Fruit fly (Drosophila melanogaster) whole organism, embryonic: ENCODE data around the gene CG13069.

ENCODE experiments used
- CG10209 ChIP-seq: fragments of 200-800 bp; sonication (Bioruptor generic); optimal IDR thresholded peaks from 3 replicates; lab custom pipeline; 2017; ENCODE audit warnings: missing biosample characterization, mild to moderate bottlenecking, missing genetic modification characterization, missing genetic modification reagents
- CG10565 ChIP-seq: fragments of 200-800 bp; sonication (Bioruptor generic); optimal IDR thresholded peaks from 3 replicates; lab custom pipeline; 2016; ENCODE audit warnings: missing biosample characterization, mild to moderate bottlenecking, missing genetic modification characterization
- CG10959 ChIP-seq: fragments of 200-800 bp; sonication (Bioruptor generic); IDR thresholded peaks from 2 replicates; pipeline ENCODE4 v1.3.6; 2022; ENCODE audit warnings: missing biosample characterization, missing genetic modification characterization
- CG11085 ChIP-seq: fragments of 200-800 bp; sonication (Bioruptor generic); IDR thresholded peaks from 2 replicates; pipeline ENCODE4 v1.3.6; 2022; ENCODE audit warnings: missing biosample characterization, missing genetic modification characterization
- CG12299 ChIP-seq: fragments of 200-800 bp; sonication (Bioruptor generic); optimal IDR thresholded peaks from 2 replicates; lab custom pipeline; 2018; ENCODE audit warnings: missing biosample characterization, mild to moderate bottlenecking, missing genetic modification characterization
- CG14441 ChIP-seq: fragments of 200-800 bp; sonication (Bioruptor generic); IDR thresholded peaks from 2 replicates; pipeline ENCODE4 v1.3.6; 2022; ENCODE audit warnings: missing biosample characterization, missing genetic modification characterization
- CG1602 ChIP-seq: fragments of 200-800 bp; sonication (Bioruptor generic); optimal IDR thresholded peaks from 3 replicates; lab custom pipeline; 2016; ENCODE audit warnings: missing biosample characterization, missing genetic modification characterization
- CG17328 ChIP-seq: fragments of 200-800 bp; sonication (Bioruptor generic); IDR thresholded peaks from 2 replicates; pipeline ENCODE4 v1.3.6; 2022; ENCODE audit warnings: missing biosample characterization, missing genetic modification characterization
- CG17802 ChIP-seq: fragments of 200-800 bp; sonication (Bioruptor generic); optimal IDR thresholded peaks from 2 replicates; lab custom pipeline; 2018; ENCODE audit warnings: missing biosample characterization, mild to moderate bottlenecking, missing genetic modification characterization, moderate library complexity
- CG2120 ChIP-seq: fragments of 200-800 bp; sonication (Bioruptor generic); optimal IDR thresholded peaks from 3 replicates; lab custom pipeline; 2016; ENCODE audit warnings: missing biosample characterization, missing genetic modification characterization
- CG2678 ChIP-seq: fragments of 200-800 bp; sonication (Bioruptor generic); optimal IDR thresholded peaks from 3 replicates; lab custom pipeline; 2019; ENCODE audit warnings: missing biosample characterization, mild to moderate bottlenecking, missing genetic modification characterization, moderate library complexity
- CG2875 ChIP-seq: fragments of 200-800 bp; sonication (Bioruptor generic); optimal IDR thresholded peaks from 2 replicates; lab custom pipeline; 2017; ENCODE audit warnings: missing biosample characterization, mild to moderate bottlenecking, missing genetic modification characterization, missing genetic modification reagents
- CG30403 ChIP-seq: fragments of 200-800 bp; sonication (Bioruptor generic); optimal IDR thresholded peaks from 3 replicates; lab custom pipeline; 2016; ENCODE audit warnings: missing biosample characterization, missing genetic modification characterization
- CG32532 ChIP-seq: fragments of 200-800 bp; sonication (Bioruptor generic); IDR thresholded peaks from 2 replicates; pipeline ENCODE4 v1.3.6; 2022; ENCODE audit warnings: missing biosample characterization, missing genetic modification characterization
- CG33557 ChIP-seq: fragments of 200-800 bp; sonication (Bioruptor generic); optimal IDR thresholded peaks from 2 replicates; lab custom pipeline; 2019; ENCODE audit warnings: missing biosample characterization, mild to moderate bottlenecking, missing genetic modification characterization, moderate library complexity
- CG34224 ChIP-seq: fragments of 200-800 bp; sonication (Bioruptor generic); IDR thresholded peaks from 3 replicates; pipeline ENCODE4 v1.3.6; 2022; ENCODE audit warnings: missing biosample characterization, missing genetic modification characterization; ENCODE audit not compliant: partially characterized antibody
- CG3838 ChIP-seq: fragments of 200-800 bp; sonication (Bioruptor generic); optimal IDR thresholded peaks from 3 replicates; lab custom pipeline; 2016; ENCODE audit warnings: missing biosample characterization, missing genetic modification characterization
- CG4707 ChIP-seq: fragments of 200-800 bp; sonication (Bioruptor generic); optimal IDR thresholded peaks from 2 replicates; lab custom pipeline; 2018; ENCODE audit warnings: missing biosample characterization, mild to moderate bottlenecking, missing genetic modification characterization, moderate library complexity
- CG7786 ChIP-seq: fragments of 200-800 bp; sonication (Bioruptor generic); optimal IDR thresholded peaks from 2 replicates; lab custom pipeline; 2016; ENCODE audit warnings: missing biosample characterization, missing genetic modification characterization
- CG8924 ChIP-seq: fragments of 200-800 bp; optimal IDR thresholded peaks from 3 replicates; lab custom pipeline; 2019; ENCODE audit warnings: missing biosample characterization, mild to moderate bottlenecking, missing genetic modification characterization, moderate library complexity
- CG9727 ChIP-seq: fragments of 200-800 bp; sonication (Bioruptor generic); optimal IDR thresholded peaks from 3 replicates; lab custom pipeline; 2017; ENCODE audit warnings: missing biosample characterization, mild to moderate bottlenecking, missing genetic modification characterization
- CG9876 ChIP-seq: fragments of 200-800 bp; sonication (Bioruptor generic); optimal IDR thresholded peaks from 2 replicates; lab custom pipeline; 2016; ENCODE audit warnings: missing biosample characterization, missing genetic modification characterization
- Mad ChIP-seq: fragments of 200-800 bp; sonication (Bioruptor generic); optimal IDR thresholded peaks from 2 replicates; lab custom pipeline; 2016; ENCODE audit warnings: missing biosample characterization, missing genetic modification characterization
- Mrtf ChIP-seq: fragments of 200-800 bp; sonication (Bioruptor generic); IDR thresholded peaks from 3 replicates; pipeline ENCODE4 v1.3.6; 2022; ENCODE audit warnings: missing biosample characterization, missing genetic modification characterization
- Oaz ChIP-seq: fragments of 200-800 bp; sonication (Bioruptor generic); IDR thresholded peaks from 2 replicates; pipeline ENCODE4 v1.3.6; 2022; ENCODE audit warnings: missing biosample characterization, missing genetic modification characterization
- PHDP ChIP-seq: fragments of 200-800 bp; sonication (Bioruptor generic); optimal IDR thresholded peaks from 3 replicates; lab custom pipeline; 2018; ENCODE audit warnings: missing biosample characterization, mild to moderate bottlenecking, missing genetic modification characterization, moderate library complexity
- Sox100B ChIP-seq: fragments of 200-800 bp; sonication (Bioruptor generic); optimal IDR thresholded peaks from 3 replicates; lab custom pipeline; 2018; ENCODE audit warnings: missing biosample characterization, mild to moderate bottlenecking, missing genetic modification characterization
- Sox102F ChIP-seq: fragments of 200-800 bp; sonication (Bioruptor generic); optimal IDR thresholded peaks from 2 replicates; lab custom pipeline; 2018; ENCODE audit warnings: missing biosample characterization, mild to moderate bottlenecking, missing genetic modification characterization, moderate library complexity
- Xbp1 ChIP-seq: fragments of 200-800 bp; sonication (Bioruptor generic); optimal IDR thresholded peaks from 3 replicates; lab custom pipeline; 2016; ENCODE audit warnings: missing biosample characterization, mild to moderate bottlenecking, missing genetic modification characterization
- bigmax ChIP-seq: fragments of 200-800 bp; sonication (Bioruptor generic); optimal IDR thresholded peaks from 2 replicates; lab custom pipeline; 2018; ENCODE audit warnings: missing biosample characterization, mild to moderate bottlenecking, missing genetic modification characterization
- cg ChIP-seq: fragments of 200-800 bp; sonication (Bioruptor generic); optimal IDR thresholded peaks from 3 replicates; lab custom pipeline; 2019; ENCODE audit warnings: missing biosample characterization, mild to moderate bottlenecking, missing genetic modification characterization, moderate library complexity
- crol ChIP-seq: fragments of 200-800 bp; sonication (Bioruptor generic); IDR thresholded peaks from 2 replicates; pipeline ENCODE4 v1.3.6; 2022; ENCODE audit warnings: missing biosample characterization, missing genetic modification characterization
- cwo ChIP-seq: fragments of 200-800 bp; sonication (Bioruptor generic); optimal IDR thresholded peaks from 3 replicates; lab custom pipeline; 2017; ENCODE audit warnings: missing biosample characterization, missing genetic modification characterization, mild to moderate bottlenecking, moderate library complexity, missing genetic modification reagents
- danr ChIP-seq: fragments of 200-800 bp; sonication (Bioruptor generic); IDR thresholded peaks from 2 replicates; pipeline ENCODE4 v1.3.6; 2022; ENCODE audit warnings: missing biosample characterization, missing genetic modification characterization
- dmrt11E ChIP-seq: fragments of 200-800 bp; sonication (Bioruptor generic); optimal IDR thresholded peaks from 3 replicates; lab custom pipeline; 2018; ENCODE audit warnings: missing biosample characterization, mild to moderate bottlenecking, missing genetic modification characterization, moderate library complexity
- fd96Cb ChIP-seq: fragments of 200-800 bp; sonication (Bioruptor generic); optimal IDR thresholded peaks from 2 replicates; lab custom pipeline; 2018; ENCODE audit warnings: missing biosample characterization, mild to moderate bottlenecking, missing genetic modification characterization, moderate library complexity
- grn ChIP-seq: fragments of 200-800 bp; sonication (Bioruptor generic); optimal IDR thresholded peaks from 3 replicates; lab custom pipeline; 2017; ENCODE audit warnings: missing biosample characterization, missing genetic modification characterization
- gt ChIP-seq: fragments of 200-800 bp; sonication (Bioruptor generic); IDR thresholded peaks from 2 replicates; pipeline ENCODE4 v1.3.6; 2022; ENCODE audit warnings: missing biosample characterization, missing genetic modification characterization
- hbn ChIP-seq: fragments of 200-800 bp; sonication (Bioruptor generic); IDR thresholded peaks from 2 replicates; pipeline ENCODE4 v1.3.6; 2022; ENCODE audit warnings: missing biosample characterization, missing genetic modification characterization; ENCODE audit not compliant: partially characterized antibody
- knrl ChIP-seq: fragments of 200-800 bp; sonication (Bioruptor generic); IDR thresholded peaks from 3 replicates; pipeline ENCODE4 v1.3.6; 2022; ENCODE audit warnings: missing biosample characterization, missing genetic modification characterization; ENCODE audit not compliant: partially characterized antibody
- maf-S ChIP-seq: fragments of 200-800 bp; sonication (Bioruptor generic); optimal IDR thresholded peaks from 2 replicates; lab custom pipeline; 2016; ENCODE audit warnings: missing biosample characterization, missing genetic modification characterization
- mld ChIP-seq: fragments of 200-800 bp; sonication (Bioruptor generic); IDR thresholded peaks from 3 replicates; pipeline ENCODE4 v1.3.6; 2022; ENCODE audit warnings: missing biosample characterization, missing genetic modification characterization; ENCODE audit not compliant: partially characterized antibody
- nerfin-1 ChIP-seq: fragments of 200-800 bp; sonication (Bioruptor generic); optimal IDR thresholded peaks from 3 replicates; lab custom pipeline; 2019; ENCODE audit warnings: missing biosample characterization, mild to moderate bottlenecking, missing genetic modification characterization, moderate library complexity
- prd ChIP-seq, 3 experiments: fragments of >200 bp in 2 of 3; fragments of 200-800 bp in 1 of 3; sonication (Bioruptor generic) in 1 of 3; optimal IDR thresholded peaks in 2 of 3; IDR thresholded peaks in 1 of 3; 2 replicates in 2 of 3; 3 replicates in 1 of 3; pipeline versions ENCODE4 v1.3.6 to Lab custom; 2017 to 2022; ENCODE audit warnings: missing biosample characterization in 1 of 3, missing genetic modification characterization in 1 of 3
- slp2 ChIP-seq: fragments of 200-800 bp; sonication (Bioruptor generic); optimal IDR thresholded peaks from 2 replicates; lab custom pipeline; 2016; ENCODE audit warnings: missing biosample characterization, missing genetic modification characterization
- tap ChIP-seq: fragments of 200-800 bp; optimal IDR thresholded peaks from 3 replicates; lab custom pipeline; 2019; ENCODE audit warnings: missing biosample characterization, mild to moderate bottlenecking, missing genetic modification characterization, moderate library complexity
- trem ChIP-seq: fragments of 200-800 bp; optimal IDR thresholded peaks from 3 replicates; lab custom pipeline; 2019; ENCODE audit warnings: missing biosample characterization, mild to moderate bottlenecking, missing genetic modification characterization, moderate library complexity
- ttk ChIP-seq: fragments of 200-800 bp; sonication (Bioruptor generic); IDR thresholded peaks from 2 replicates; pipeline ENCODE4 v2.1.2; 2022; ENCODE audit warnings: missing biosample characterization, missing genetic modification characterization
- wdn ChIP-seq: fragments of 200-800 bp; sonication (Bioruptor generic); IDR thresholded peaks from 2 replicates; pipeline ENCODE4 v1.3.6; 2022; ENCODE audit warnings: missing biosample characterization, missing genetic modification characterization
- wek ChIP-seq: fragments of 200-800 bp; sonication (Bioruptor generic); optimal IDR thresholded peaks from 3 replicates; lab custom pipeline; 2018; ENCODE audit warnings: missing biosample characterization, mild to moderate bottlenecking, missing genetic modification characterization, moderate library complexity
- zen ChIP-seq: fragments of 200-800 bp; sonication (Bioruptor generic); optimal IDR thresholded peaks from 3 replicates; lab custom pipeline; 2018; ENCODE audit warnings: missing biosample characterization, mild to moderate bottlenecking, missing genetic modification characterization, moderate library complexity

CG13069 gene

dm6 chr3L:16286258-16286657, 21.1 kb downstream of the CG13069 start (continued):
- TF ChIP-seq hbn (GFP tag; lab: Robert Waterston, UW) (no peak), CG17802 (no peak), tap (tag; lab: Kevin White, UChicago) (peak; percentile 40), knrl (GFP tag; lab: Robert Waterston, UW) (no peak), CG30403 (peak; percentile 20), Oaz (GFP tag; lab: Robert Waterston, UW) (no peak), cwo (GFP tag; lab: Kevin White, UChicago) (peak; percentile 79), maf-S (no peak), CG1602 (GFP tag; lab: Kevin White, UChicago) (no peak), CG9727 (GFP tag; lab: Kevin White, UChicago) (no peak), CG4707 (GFP tag; lab: Kevin White, UChicago) (no peak), CG34224 (no peak), Mrtf (GFP tag; lab: Robert Waterston, UW) (no peak), slp2 (GFP tag; lab: Kevin White, UChicago) (no peak), nerfin-1 (tag; lab: Kevin White, UChicago) (no peak), fd96Cb (tag; lab: Kevin White, UChicago) (peak; percentile 19), dmrt11E (tag; lab: Kevin White, UChicago) (no peak), CG33557 (GFP tag; lab: Kevin White, UChicago) (no peak), CG7786 (GFP tag; lab: Kevin White, UChicago) (no peak), wdn (GFP tag; lab: Robert Waterston, UW) (no peak), CG10565 (GFP tag; lab: Kevin White, UChicago) (no peak), CG2875 (GFP tag; lab: Kevin White, UChicago) (no peak), CG12299 (tag; lab: Kevin White, UChicago) (no peak), Xbp1 (GFP tag; lab: Kevin White, UChicago) (peak; percentile 10), trem (tag; lab: Kevin White, UChicago) (no peak), CG14441 (peak; percentile 57), Sox100B (GFP tag; lab: Kevin White, UChicago) (no peak), CG2678 (tag; lab: Kevin White, UChicago) (peak; percentile 61), CG10209 (GFP tag; lab: Kevin White, UChicago) (no peak), mld (GFP tag; lab: Robert Waterston, UW) (no peak), grn (GFP tag; lab: Kevin White, UChicago) (no peak), CG2120 (GFP tag; lab: Kevin White, UChicago) (no peak), CG10959 (GFP tag; lab: Robert Waterston, UW) (no peak), CG11085 (GFP tag; lab: Robert Waterston, UW) (no peak), crol (GFP tag; lab: Robert Waterston, UW) (no peak), gt (GFP tag; lab: Robert Waterston, UW) (no peak), CG9876 (GFP tag; lab: Kevin White, UChicago) (no peak), danr (GFP tag; lab: Robert Waterston, UW) (no peak), Sox102F (GFP tag; lab: Kevin White, UChicago) (peak; percentile 58), CG8924 (tag; lab: Kevin White, UChicago) (no peak), ttk (0 out of 2 replicates have a peak, but pooled peaks have one; percentile 5), CG32532 (GFP tag; lab: Robert Waterston, UW) (no peak), CG3838 (GFP tag; lab: Kevin White, UChicago) (no peak), bigmax (GFP tag; lab: Kevin White, UChicago) (no peak), wek (GFP tag; lab: Kevin White, UChicago) (no peak), CG17328 (GFP tag; lab: Robert Waterston, UW) (no peak), Mad (GFP tag; lab: Kevin White, UChicago) (no peak), zen (tag; lab: Kevin White, UChicago) (no peak), PHDP (tag; lab: Kevin White, UChicago) (no peak), prd (optimal IDR thresholded peaks at IDR 0.05; lab: Kevin White, UChicago) (no peak), prd (GFP tag; IDR thresholded peaks at IDR 0.05; lab: Robert Waterston, UW) (no peak), cg (GFP tag; lab: Kevin White, UChicago) (no peak)
